Fruit fly (Drosophila melanogaster): Measurements from ENCODE around the gene Bdp1.

DNA sequence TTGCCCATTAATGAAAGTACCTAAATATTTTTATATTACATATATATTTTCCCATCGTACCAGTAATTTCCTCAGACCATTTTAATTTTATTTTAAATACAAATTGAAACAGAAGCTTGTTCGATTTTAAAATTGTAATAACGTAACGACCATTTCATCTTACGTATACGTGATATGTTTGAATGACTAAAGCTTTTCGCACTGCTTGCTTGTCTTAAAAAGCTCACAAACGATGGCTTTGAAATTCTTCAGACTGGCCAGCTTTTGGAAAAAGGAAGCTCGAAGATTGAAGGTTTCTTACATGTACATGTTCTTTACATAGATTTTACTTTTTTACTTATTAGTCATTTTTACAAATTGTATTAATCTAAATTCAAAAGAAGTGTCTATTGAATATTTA is 41.0 kb downstream of the Bdp1 start:
- TF ChIP-seq CTCF (optimal IDR thresholded peaks at IDR 0.05) (no peak), CG8478 (optimal IDR thresholded peaks at IDR 0.05) (no peak)

Measured in S2 (cell line).